Fruit fly (Drosophila melanogaster) whole organism, embryonic: ENCODE results near the gene Pvf3.

Experiments used
- Awh ChIP-seq: fragments of 200-800 bp; sonication (Bioruptor generic); IDR thresholded peaks from 2 replicates; pipeline ENCODE4, ENCODE4 v1.3.6; 2022; ENCODE audit warnings: missing biosample characterization, missing genetic modification characterization
- BtbVII ChIP-seq: fragments of 200-800 bp; sonication (Bioruptor generic); optimal IDR thresholded peaks from 3 replicates; lab custom pipeline; 2017; ENCODE audit warnings: missing biosample characterization, mild to moderate bottlenecking, missing genetic modification characterization
- CG10209 ChIP-seq: fragments of 200-800 bp; sonication (Bioruptor generic); optimal IDR thresholded peaks from 3 replicates; lab custom pipeline; 2017; ENCODE audit warnings: missing biosample characterization, mild to moderate bottlenecking, missing genetic modification characterization, missing genetic modification reagents
- CG10979 ChIP-seq: fragments of 200-800 bp; sonication (Bioruptor generic); optimal IDR thresholded peaks from 2 replicates; lab custom pipeline; 2018; ENCODE audit warnings: missing biosample characterization, mild to moderate bottlenecking, missing genetic modification characterization, moderate library complexity
- CG11247 ChIP-seq: fragments of 200-800 bp; sonication (Bioruptor generic); IDR thresholded peaks from 2 replicates; pipeline ENCODE4 v1.3.6; 2022; ENCODE audit warnings: missing biosample characterization, missing genetic modification characterization
- CG11695 ChIP-seq: fragments of 200-800 bp; sonication (Bioruptor generic); IDR thresholded peaks from 3 replicates; pipeline ENCODE4 v1.3.6; 2022; ENCODE audit warnings: missing biosample characterization, missing genetic modification characterization
- CG11696 ChIP-seq: fragments of 200-800 bp; sonication (Bioruptor generic); IDR thresholded peaks from 2 replicates; pipeline ENCODE4 v1.3.6; 2022; ENCODE audit warnings: missing biosample characterization, missing genetic modification characterization
- CG13894 ChIP-seq: fragments of 200-800 bp; sonication (Bioruptor generic); optimal IDR thresholded peaks from 3 replicates; lab custom pipeline; 2018; ENCODE audit warnings: missing biosample characterization, mild to moderate bottlenecking, missing genetic modification characterization, moderate library complexity
- CG17359 ChIP-seq: fragments of 200-800 bp; sonication (Bioruptor generic); optimal IDR thresholded peaks from 3 replicates; lab custom pipeline; 2018; ENCODE audit warnings: missing biosample characterization, mild to moderate bottlenecking, missing genetic modification characterization, moderate library complexity
- CG17361 ChIP-seq: fragments of 200-800 bp; sonication (Bioruptor generic); IDR thresholded peaks from 3 replicates; pipeline ENCODE4 v1.3.6; 2022; ENCODE audit warnings: missing biosample characterization, missing genetic modification characterization
- CG17385 ChIP-seq: fragments of 200-800 bp; sonication (Bioruptor generic); optimal IDR thresholded peaks from 3 replicates; lab custom pipeline; 2018; ENCODE audit warnings: missing biosample characterization, mild to moderate bottlenecking, missing genetic modification characterization
- CG18011 ChIP-seq: fragments of 200-800 bp; sonication (Bioruptor generic); optimal IDR thresholded peaks from 2 replicates; lab custom pipeline; 2017; ENCODE audit warnings: missing biosample characterization, missing genetic modification characterization, mild to moderate bottlenecking, moderate library complexity, missing genotype
- CG2199 ChIP-seq: fragments of 200-800 bp; sonication (Bioruptor generic); IDR thresholded peaks from 3 replicates; pipeline ENCODE4 v1.3.6; 2022; ENCODE audit warnings: missing biosample characterization, missing genetic modification characterization
- CG2875 ChIP-seq: fragments of 200-800 bp; sonication (Bioruptor generic); optimal IDR thresholded peaks from 2 replicates; lab custom pipeline; 2017; ENCODE audit warnings: missing biosample characterization, mild to moderate bottlenecking, missing genetic modification characterization, missing genetic modification reagents
- CG31441 ChIP-seq: fragments of 200-800 bp; sonication (Bioruptor generic); IDR thresholded peaks from 2 replicates; pipeline ENCODE4 v1.3.6; 2022; ENCODE audit warnings: missing biosample characterization, missing genetic modification characterization
- CG34376 ChIP-seq: fragments of 200-800 bp; sonication (Bioruptor generic); optimal IDR thresholded peaks from 2 replicates; lab custom pipeline; 2018; ENCODE audit warnings: missing biosample characterization, mild to moderate bottlenecking, missing genetic modification characterization
- CG43689 ChIP-seq: fragments of 200-800 bp; sonication (Bioruptor generic); IDR thresholded peaks from 2 replicates; pipeline ENCODE4 v1.3.6; 2022; ENCODE audit warnings: missing biosample characterization, missing genetic modification characterization
- CG4854 ChIP-seq: fragments of 200-800 bp; sonication (Bioruptor generic); optimal IDR thresholded peaks from 2 replicates; lab custom pipeline; 2016; ENCODE audit warnings: missing biosample characterization, missing genetic modification characterization, inconsistent platforms
- CG8944 ChIP-seq: fragments of 200-800 bp; sonication (Bioruptor generic); optimal IDR thresholded peaks from 3 replicates; lab custom pipeline; 2016; ENCODE audit warnings: missing biosample characterization, missing genetic modification characterization
- CG9727 ChIP-seq: fragments of 200-800 bp; sonication (Bioruptor generic); optimal IDR thresholded peaks from 3 replicates; lab custom pipeline; 2017; ENCODE audit warnings: missing biosample characterization, mild to moderate bottlenecking, missing genetic modification characterization
- CoRest ChIP-seq: fragments of 200-800 bp; sonication (Bioruptor generic); optimal IDR thresholded peaks from 3 replicates; lab custom pipeline; 2018; ENCODE audit warnings: missing biosample characterization, mild to moderate bottlenecking, missing genetic modification characterization, moderate library complexity
- D19B ChIP-seq: fragments of 200-800 bp; sonication (Bioruptor generic); optimal IDR thresholded peaks from 2 replicates; lab custom pipeline; 2017; ENCODE audit warnings: missing biosample characterization, mild to moderate bottlenecking, missing genetic modification characterization
- GATAe ChIP-seq: fragments of 200-800 bp; sonication (Bioruptor generic); conservative IDR thresholded peaks from 2 replicates; pipeline ENCODE4 v1.3.6; 2022; ENCODE audit warnings: missing biosample characterization, missing genetic modification characterization
- H15 ChIP-seq: fragments of 200-800 bp; sonication (Bioruptor generic); IDR thresholded peaks from 3 replicates; pipeline ENCODE4 v1.3.6; 2022; ENCODE audit warnings: missing biosample characterization, missing genetic modification characterization
- HHEX ChIP-seq: fragments of 200-800 bp; sonication (Bioruptor generic); optimal IDR thresholded peaks from 3 replicates; lab custom pipeline; 2017; ENCODE audit warnings: missing biosample characterization, mild to moderate bottlenecking, missing genetic modification characterization, missing genetic modification reagents
- HLH3B ChIP-seq: fragments of 200-800 bp; sonication (Bioruptor generic); IDR thresholded peaks from 2 replicates; pipeline ENCODE4 v1.3.6; 2022; ENCODE audit warnings: missing biosample characterization, missing genetic modification characterization
- Hr3 ChIP-seq: fragments of 200-800 bp; sonication (Bioruptor generic); optimal IDR thresholded peaks from 3 replicates; lab custom pipeline; 2016; ENCODE audit warnings: missing biosample characterization, missing genetic modification characterization
- Hr51 ChIP-seq, 2 experiments: fragments of 200-800 bp; sonication (Bioruptor generic); optimal IDR thresholded peaks; 2 replicates in 1 of 2; 3 replicates in 1 of 2; lab custom pipeline; 2016 to 2018; ENCODE audit warnings: missing biosample characterization in 2 of 2, missing genetic modification characterization in 2 of 2, mild to moderate bottlenecking in 1 of 2, moderate library complexity in 1 of 2
- Kr ChIP-seq: fragments of 200-800 bp; sonication (Bioruptor generic); optimal IDR thresholded peaks from 2 replicates; lab custom pipeline; 2017; ENCODE audit warnings: missing biosample characterization, mild to moderate bottlenecking, missing genetic modification characterization
- PHDP ChIP-seq: fragments of 200-800 bp; sonication (Bioruptor generic); optimal IDR thresholded peaks from 3 replicates; lab custom pipeline; 2018; ENCODE audit warnings: missing biosample characterization, mild to moderate bottlenecking, missing genetic modification characterization, moderate library complexity
- Sox102F ChIP-seq: fragments of 200-800 bp; sonication (Bioruptor generic); optimal IDR thresholded peaks from 2 replicates; lab custom pipeline; 2018; ENCODE audit warnings: missing biosample characterization, mild to moderate bottlenecking, missing genetic modification characterization, moderate library complexity
- Xrp1 ChIP-seq: fragments of 200-800 bp; sonication (Bioruptor generic); IDR thresholded peaks from 2 replicates; pipeline ENCODE4 v1.3.6; 2022; ENCODE audit warnings: missing biosample characterization, missing genetic modification characterization
- bsh ChIP-seq, 2 experiments: fragments of 200-800 bp; sonication (Bioruptor generic); optimal IDR thresholded peaks; 2 replicates each; lab custom pipeline; 2017 to 2018; ENCODE audit warnings: mild to moderate bottlenecking in 2 of 2, missing biosample characterization in 2 of 2, missing genetic modification characterization in 2 of 2, moderate library complexity in 1 of 2
- dmrt99B ChIP-seq: fragments of 200-800 bp; sonication (Bioruptor generic); optimal IDR thresholded peaks from 2 replicates; lab custom pipeline; 2018; ENCODE audit warnings: missing biosample characterization, mild to moderate bottlenecking, missing genetic modification characterization, moderate library complexity
- fd102C ChIP-seq: fragments of 200-800 bp; sonication (Bioruptor generic); optimal IDR thresholded peaks from 2 replicates; lab custom pipeline; 2018; ENCODE audit warnings: missing biosample characterization, mild to moderate bottlenecking, missing genetic modification characterization, moderate library complexity
- gem ChIP-seq: fragments of 200-800 bp; sonication (Bioruptor generic); optimal IDR thresholded peaks from 2 replicates; lab custom pipeline; 2019; ENCODE audit warnings: missing biosample characterization, mild to moderate bottlenecking, missing genetic modification characterization, moderate library complexity
- insv ChIP-seq, 2 experiments: fragments of 200-800 bp; sonication (Bioruptor generic); optimal IDR thresholded peaks; 3 replicates each; lab custom pipeline; 2016 to 2018; ENCODE audit warnings: missing biosample characterization in 2 of 2, missing genetic modification characterization in 2 of 2
- inv ChIP-seq: fragments of 200-800 bp; sonication (Bioruptor generic); IDR thresholded peaks from 2 replicates; pipeline ENCODE4 v1.3.6; 2022; ENCODE audit warnings: missing biosample characterization, missing genetic modification characterization; ENCODE audit not compliant: partially characterized antibody
- luna ChIP-seq: fragments of 200-800 bp; sonication (Bioruptor generic); optimal IDR thresholded peaks from 2 replicates; lab custom pipeline; 2016; ENCODE audit warnings: missing biosample characterization, missing genetic modification characterization
- mam ChIP-seq: fragments of 200-800 bp; sonication (Bioruptor generic); optimal IDR thresholded peaks from 3 replicates; lab custom pipeline; 2016; ENCODE audit warnings: missing biosample characterization, missing genetic modification characterization
- pros ChIP-seq: fragments of 200-800 bp; sonication (Bioruptor generic); optimal IDR thresholded peaks from 3 replicates; lab custom pipeline; 2019; ENCODE audit warnings: missing biosample characterization, mild to moderate bottlenecking, missing genetic modification characterization, moderate library complexity
- ro ChIP-seq: fragments of 200-800 bp; sonication (Bioruptor generic); IDR thresholded peaks from 2 replicates; pipeline ENCODE4 v1.3.6; 2022; ENCODE audit warnings: missing biosample characterization, missing genetic modification characterization
- salm ChIP-seq: fragments of 200-800 bp; sonication (Bioruptor generic); optimal IDR thresholded peaks from 2 replicates; lab custom pipeline; 2018; ENCODE audit warnings: missing biosample characterization, mild to moderate bottlenecking, missing genetic modification characterization
- sima ChIP-seq: fragments of 200-800 bp; sonication (Bioruptor generic); optimal IDR thresholded peaks from 2 replicates; lab custom pipeline; 2016; ENCODE audit warnings: missing biosample characterization, missing genetic modification characterization
- sisA ChIP-seq: fragments of 200-800 bp; sonication (Bioruptor generic); IDR thresholded peaks from 2 replicates; pipeline ENCODE4 v1.3.6; 2022; ENCODE audit warnings: missing biosample characterization, missing genetic modification characterization
- slbo ChIP-seq: fragments of 200-800 bp; sonication (Bioruptor generic); IDR thresholded peaks from 2 replicates; pipeline ENCODE4 v1.3.6; 2022; ENCODE audit warnings: missing biosample characterization, missing genetic modification characterization
- sqz ChIP-seq: fragments of 200-800 bp; sonication (Bioruptor generic); optimal IDR thresholded peaks from 3 replicates; lab custom pipeline; 2018; ENCODE audit warnings: missing biosample characterization, mild to moderate bottlenecking, missing genetic modification characterization
- trh ChIP-seq: fragments of 200-800 bp; sonication (Bioruptor generic); optimal IDR thresholded peaks from 2 replicates; lab custom pipeline; 2016; ENCODE audit warnings: missing biosample characterization, missing genetic modification characterization
- twi ChIP-seq: fragments of 200-800 bp; optimal IDR thresholded peaks from 2 replicates; lab custom pipeline; 2019; ENCODE audit warnings: missing biosample characterization, mild to moderate bottlenecking, missing genetic modification characterization, moderate library complexity
- zen ChIP-seq: fragments of 200-800 bp; sonication (Bioruptor generic); optimal IDR thresholded peaks from 3 replicates; lab custom pipeline; 2018; ENCODE audit warnings: missing biosample characterization, mild to moderate bottlenecking, missing genetic modification characterization, moderate library complexity

The Pvf3 gene

dm6 chr2L:7150775-7151174 is 6.7 kb downstream of the Pvf3 start (continued):
- peak; percentile 54; the same call in 1 of the 2 replicates for TF ChIP-seq Awh (GFP tag; lab: Robert Waterston, UW)
- TF ChIP-seq CG13894, result no peak
- peak; percentile 49; the same call in 2 of the 3 replicates for TF ChIP-seq CG17361 (GFP tag; lab: Robert Waterston, UW)
- peak; percentile 79 for TF ChIP-seq Sox102F (GFP tag; lab: Kevin White, UChicago)
- no peak for TF ChIP-seq mam (GFP tag; lab: Kevin White, UChicago)
- peak; percentile 48 for TF ChIP-seq CG9727 (GFP tag; lab: Kevin White, UChicago)
- peak; percentile 8; the same call in 1 of the 2 replicates for TF ChIP-seq ro
- peak; percentile 72 for TF ChIP-seq Xrp1
- TF ChIP-seq CG43689, result peak; percentile 34; the same call in 1 of the 2 replicates
- no peak for TF ChIP-seq luna (GFP tag; lab: Kevin White, UChicago)
- peak; percentile 25; the same call in 1 of the 2 replicates for TF ChIP-seq CG11247 (GFP tag; lab: Robert Waterston, UW)
- no peak for TF ChIP-seq Kr (GFP tag; lab: Kevin White, UChicago)
- TF ChIP-seq GATAe (GFP tag; lab: Robert Waterston, UW), result no peak
- TF ChIP-seq insv (GFP tag; optimal IDR thresholded peaks at IDR 0.05; lab: Kevin White, UChicago), result no peak
- TF ChIP-seq inv (GFP tag; lab: Robert Waterston, UW), result no peak
- no peak for TF ChIP-seq CG8944 (GFP tag; lab: Kevin White, UChicago)
- no peak for TF ChIP-seq CG4854
- TF ChIP-seq CG31441 (GFP tag; lab: Robert Waterston, UW), result peak; percentile 54; the same call in 1 of the 2 replicates
- TF ChIP-seq dmrt99B, result peak; percentile 71
- TF ChIP-seq CG2875 (GFP tag; lab: Kevin White, UChicago), result peak; percentile 53
- peak; percentile 64 for TF ChIP-seq CoRest
- TF ChIP-seq Hr3 (GFP tag; lab: Kevin White, UChicago), result peak; percentile 27
- peak; percentile 50 for TF ChIP-seq salm (tag; lab: Kevin White, UChicago)
- peak; percentile 83 for TF ChIP-seq CG11696 (GFP tag; lab: Robert Waterston, UW)
- peak; percentile 48 for TF ChIP-seq CG17385 (GFP tag; lab: Kevin White, UChicago)
- TF ChIP-seq bsh (GFP tag; optimal IDR thresholded peaks at IDR 0.05; lab: Kevin White, UChicago), result peak in 1 of 2 experiments; percentile 62
- TF ChIP-seq sima (GFP tag; lab: Kevin White, UChicago), result no peak
- TF ChIP-seq zen (tag; lab: Kevin White, UChicago), result no peak
- no peak for TF ChIP-seq CG34376 (GFP tag; lab: Kevin White, UChicago)
- peak; percentile 73 for TF ChIP-seq CG11695 (GFP tag; lab: Robert Waterston, UW)
- peak; percentile 68 for TF ChIP-seq PHDP (tag; lab: Kevin White, UChicago)
- peak; percentile 82 for TF ChIP-seq gem (tag; lab: Kevin White, UChicago)
- TF ChIP-seq BtbVII (GFP tag; lab: Kevin White, UChicago), result no peak
- 0 out of 2 replicates have a peak, but pooled peaks have one; percentile 15 for TF ChIP-seq slbo (GFP tag; lab: Robert Waterston, UW)
- peak; percentile 28 for TF ChIP-seq CG17359 (tag; lab: Kevin White, UChicago)
- 0 out of 3 replicates have a peak, but pooled peaks have one; percentile 16 for TF ChIP-seq CG2199 (GFP tag; lab: Robert Waterston, UW)
- TF ChIP-seq trh (GFP tag; lab: Kevin White, UChicago), result no peak
- peak; percentile 61 for TF ChIP-seq CG10979 (tag; lab: Kevin White, UChicago)
- TF ChIP-seq CG10209 (GFP tag; lab: Kevin White, UChicago), result peak; percentile 51
- TF ChIP-seq CG18011, result no peak
- no peak for TF ChIP-seq fd102C
- TF ChIP-seq D19B (GFP tag; lab: Kevin White, UChicago), result no peak
- TF ChIP-seq H15 (GFP tag; lab: Robert Waterston, UW), result no peak
- peak; percentile 64; the same call in 1 of the 2 replicates for TF ChIP-seq HLH3B (GFP tag; lab: Robert Waterston, UW)
- TF ChIP-seq pros, result no peak
- TF ChIP-seq Hr51 (GFP tag; optimal IDR thresholded peaks at IDR 0.05; lab: Kevin White, UChicago), result peak in 1 of 2 experiments; percentile 80
- TF ChIP-seq twi, result peak; percentile 57
- no peak for TF ChIP-seq HHEX (GFP tag; lab: Kevin White, UChicago)
- peak; percentile 34 for TF ChIP-seq sisA (GFP tag; lab: Robert Waterston, UW)
- TF ChIP-seq sqz (GFP tag; lab: Kevin White, UChicago), result peak; percentile 6
